Worm (Caenorhabditis elegans): ENCODE results near the gene gldi-5.

gldi-5 gene

DNA sequence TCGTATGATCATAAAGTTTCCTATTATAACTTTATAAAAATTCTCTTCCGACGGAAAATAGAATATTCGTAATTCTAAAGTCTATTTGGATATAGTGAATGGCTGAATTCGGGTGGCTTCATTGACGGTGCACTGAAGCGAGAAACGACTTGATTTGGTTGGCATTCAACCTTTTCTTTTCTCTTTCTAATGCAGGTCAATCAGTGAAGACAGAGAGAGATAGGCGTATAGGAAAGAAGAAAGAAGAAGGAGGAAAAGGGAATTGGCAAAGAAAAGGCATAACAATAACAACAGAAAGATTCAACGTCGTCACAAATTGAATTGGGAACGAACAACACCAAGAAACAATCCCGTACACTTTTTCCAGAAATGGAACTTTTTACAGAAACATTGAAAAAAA lies 50.8 kb downstream of the gldi-5 start:
- TF ChIP-seq lin-13 (GFP tag; optimal IDR thresholded peaks at IDR 0.05), result no peak
- no peak for TF ChIP-seq lsy-2 (tag; optimal IDR thresholded peaks at IDR 0.05)
- TF ChIP-seq zag-1 (tag; optimal IDR thresholded peaks at IDR 0.05), result no peak
- TF ChIP-seq elt-1 (tag; optimal IDR thresholded peaks at IDR 0.05), result no peak
- no peak for TF ChIP-seq dmd-4 (tag; optimal IDR thresholded peaks at IDR 0.05)
- TF ChIP-seq aly-2 (tag; optimal IDR thresholded peaks at IDR 0.05), result no peak
- no peak for TF ChIP-seq mab-5 (tag; optimal IDR thresholded peaks at IDR 0.05)
- TF ChIP-seq sma-3 (GFP tag; optimal IDR thresholded peaks at IDR 0.05), result no peak
- TF ChIP-seq sma-9 (GFP tag; optimal IDR thresholded peaks at IDR 0.05), result no peak
- no peak for TF ChIP-seq sma-9 (tag; optimal IDR thresholded peaks at IDR 0.05)
- TF ChIP-seq ztf-4 (tag; optimal IDR thresholded peaks at IDR 0.05), result no peak
- no peak for TF ChIP-seq lin-11 (tag; optimal IDR thresholded peaks at IDR 0.05)
- TF ChIP-seq ztf-1 (GFP tag; conservative IDR thresholded peaks at IDR 0.05), result no peak
- no peak for TF ChIP-seq gmeb-1 (tag; optimal IDR thresholded peaks at IDR 0.05)
